Worm (Caenorhabditis elegans): ENCODE data around the gene rde-11.
A peak's percentile ranks its signal among the peaks of the same experiment; 100 is the strongest.

The rde-11 gene

ce11 chrIV:13104900-13105299, at the start of gene rde-11:
rde-11 (plus strand) TSS chrIV:13105200.
- TF ChIP-seq gmeb-1 (tag; optimal IDR thresholded peaks at IDR 0.05) (no peak), R02D3.7 (tag; optimal IDR thresholded peaks at IDR 0.05) (no peak), nhr-129 (tag; optimal IDR thresholded peaks at IDR 0.05) (no peak), nhr-10 (tag; optimal IDR thresholded peaks at IDR 0.05) (no peak), lsy-2 (tag; optimal IDR thresholded peaks at IDR 0.05) (no peak), F13H6.1 (tag; optimal IDR thresholded peaks at IDR 0.05) (no peak), ceh-16 (tag; optimal IDR thresholded peaks at IDR 0.05) (no peak), crh-2 (tag; optimal IDR thresholded peaks at IDR 0.05) (no peak), snpc-4 (tag; optimal IDR thresholded peaks at IDR 0.05) (no peak), sma-3 (GFP tag; optimal IDR thresholded peaks at IDR 0.05) (no peak), aly-2 (tag; optimal IDR thresholded peaks at IDR 0.05) (no peak), ztf-1 (GFP tag; conservative IDR thresholded peaks at IDR 0.05) (no peak), nhr-21 (tag; optimal IDR thresholded peaks at IDR 0.05) (no peak), zag-1 (tag; optimal IDR thresholded peaks at IDR 0.05) (no peak), lin-11 (tag; optimal IDR thresholded peaks at IDR 0.05) (no peak), fos-1 (tag; optimal IDR thresholded peaks at IDR 0.05) (no peak), sem-4 (tag; optimal IDR thresholded peaks at IDR 0.05) (no peak), elt-3 (tag; optimal IDR thresholded peaks at IDR 0.05) (no peak), nhr-6 (tag; optimal IDR thresholded peaks at IDR 0.05) (no peak), lin-13 (GFP tag; optimal IDR thresholded peaks at IDR 0.05) (no peak)

ce11 chrIV:13056026-13056425, 49.0 kb upstream of the rde-11 start, which contains the start of gene scl-1:
scl-1 (plus strand) TSS chrIV:13056326.
- no peak for TF ChIP-seq lin-11 (tag; optimal IDR thresholded peaks at IDR 0.05)
- TF ChIP-seq nhr-21 (tag; optimal IDR thresholded peaks at IDR 0.05), result no peak
- TF ChIP-seq elt-3 (tag; optimal IDR thresholded peaks at IDR 0.05), result no peak
- no peak for TF ChIP-seq R02D3.7 (tag; optimal IDR thresholded peaks at IDR 0.05)
- no peak for TF ChIP-seq nhr-129 (tag; optimal IDR thresholded peaks at IDR 0.05)
- TF ChIP-seq F13H6.1 (tag; optimal IDR thresholded peaks at IDR 0.05), result no peak
- TF ChIP-seq aly-2 (tag; optimal IDR thresholded peaks at IDR 0.05), result no peak
- no peak for TF ChIP-seq unc-55 (GFP tag; optimal IDR thresholded peaks at IDR 0.05)
- TF ChIP-seq ceh-82 (tag; optimal IDR thresholded peaks at IDR 0.05), result no peak
- TF ChIP-seq nhr-10 (tag; optimal IDR thresholded peaks at IDR 0.05), result no peak
- no peak for TF ChIP-seq ztf-1 (GFP tag; conservative IDR thresholded peaks at IDR 0.05)
- TF ChIP-seq lsy-2 (tag; optimal IDR thresholded peaks at IDR 0.05), result no peak

DNA sequence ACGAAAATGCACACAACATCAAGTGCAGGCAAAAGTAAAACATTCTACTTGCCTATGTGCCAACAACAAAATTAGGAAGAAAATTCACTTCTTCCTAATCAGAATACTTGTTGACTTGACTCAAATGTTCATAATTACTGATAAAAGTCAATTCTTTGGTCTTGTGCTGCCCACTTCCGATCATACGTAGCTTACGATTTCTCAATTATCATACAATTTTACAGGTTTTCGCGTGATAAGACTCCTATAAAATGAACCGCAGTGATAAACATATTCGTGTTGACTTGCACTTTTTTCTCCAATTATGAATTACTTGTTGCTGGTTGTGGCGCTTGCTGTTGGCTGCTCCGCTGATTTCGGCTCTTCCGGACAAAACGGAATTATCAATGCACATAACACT, 47.6 kb upstream of the rde-11 start, which contains the start of gene scl-2:
Gene scl-2, plus strand, starts transcription at position 293 of the 400 bp plus-strand sequence.
- TF ChIP-seq F13H6.1 (tag; optimal IDR thresholded peaks at IDR 0.05) (peak; percentile 12), skn-1 (tag; optimal IDR thresholded peaks at IDR 0.05) (peak; percentile 68), ztf-4 (tag; optimal IDR thresholded peaks at IDR 0.05) (no peak), crh-2 (tag; optimal IDR thresholded peaks at IDR 0.05) (peak; percentile 54), fos-1 (tag; optimal IDR thresholded peaks at IDR 0.05) (peak; percentile 98), aly-2 (tag; optimal IDR thresholded peaks at IDR 0.05) (no peak), nhr-129 (tag; optimal IDR thresholded peaks at IDR 0.05) (peak; percentile 30), gmeb-1 (tag; optimal IDR thresholded peaks at IDR 0.05) (peak; percentile 46), nhr-11 (tag; optimal IDR thresholded peaks at IDR 0.05) (no peak), egl-27 (tag; optimal IDR thresholded peaks at IDR 0.05) (peak; percentile 11), nhr-77 (tag; optimal IDR thresholded peaks at IDR 0.05) (no peak), lin-13 (GFP tag; optimal IDR thresholded peaks at IDR 0.05) (no peak), unc-62 (GFP tag; optimal IDR thresholded peaks at IDR 0.05) (no peak), ceh-16 (tag; optimal IDR thresholded peaks at IDR 0.05) (no peak), sma-9 (GFP tag; optimal IDR thresholded peaks at IDR 0.05) (peak; percentile 80), sma-9 (tag; optimal IDR thresholded peaks at IDR 0.05) (no peak), dmd-4 (tag; optimal IDR thresholded peaks at IDR 0.05) (no peak)

DNA sequence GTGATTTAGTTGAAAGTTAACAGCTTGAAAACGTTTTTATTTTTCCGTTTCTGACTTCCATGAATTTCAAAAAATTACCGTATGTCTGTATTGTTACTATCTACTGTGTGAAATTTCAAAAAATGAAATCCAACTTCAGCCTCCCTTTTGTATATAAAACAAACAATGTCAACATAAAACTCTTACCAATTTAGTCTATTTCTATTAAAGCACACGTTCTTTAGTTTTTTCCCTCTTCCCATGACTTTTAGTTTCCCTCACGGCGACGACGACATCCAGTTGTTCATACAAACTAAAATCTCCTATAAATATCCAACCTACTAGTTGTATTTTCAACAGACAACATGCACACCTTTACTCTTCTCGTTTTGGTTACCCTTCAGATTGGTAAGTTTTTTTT, 45.7 kb upstream of the rde-11 start, which contains the start of gene scl-3:
Gene scl-3, plus strand, starts transcription at position 301 of the 400 bp plus-strand sequence.
- TF ChIP-seq Y55F3AM.14 (GFP tag; optimal IDR thresholded peaks at IDR 0.05) (no peak), nhr-12 (tag; optimal IDR thresholded peaks at IDR 0.05) (no peak), ZK546.5 (tag; optimal IDR thresholded peaks at IDR 0.05) (no peak), ztf-11 (tag; optimal IDR thresholded peaks at IDR 0.05) (no peak), C34F6.9 (tag; optimal IDR thresholded peaks at IDR 0.05) (no peak), nhr-129 (tag; optimal IDR thresholded peaks at IDR 0.05) (no peak), R02D3.7 (tag; optimal IDR thresholded peaks at IDR 0.05) (no peak), nhr-6 (tag; optimal IDR thresholded peaks at IDR 0.05) (no peak), nhr-11 (tag; optimal IDR thresholded peaks at IDR 0.05) (no peak), mab-5 (tag; optimal IDR thresholded peaks at IDR 0.05) (no peak), unc-39 (tag; optimal IDR thresholded peaks at IDR 0.05) (no peak), blmp-1 (tag; optimal IDR thresholded peaks at IDR 0.05; ENCODE audit: insufficient read depth) (no peak)
